Fruit fly (Drosophila melanogaster): ENCODE results near the gene Hs3st-B.

Hs3st-B gene

DNA sequence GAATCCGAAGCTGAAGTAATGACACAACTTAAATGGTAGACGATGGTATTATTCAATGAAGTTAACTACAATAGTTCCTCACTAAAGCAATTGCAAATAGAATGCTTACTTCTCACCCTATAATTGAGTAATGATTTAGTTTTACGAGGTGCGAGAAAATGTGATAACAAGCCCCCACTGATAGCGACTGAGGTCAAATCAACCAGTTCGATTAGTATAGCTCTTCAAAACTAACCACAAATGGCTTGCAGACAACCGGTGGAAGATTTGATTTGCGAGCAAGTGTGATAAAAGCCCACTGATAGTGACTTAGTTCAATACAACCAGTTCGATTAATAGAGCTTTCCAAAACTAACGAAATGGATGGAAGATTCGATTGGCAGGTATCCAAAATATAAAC is 9.1 kb upstream of the Hs3st-B start:
- peak; percentile 11 for TF ChIP-seq CG34376 (GFP tag; optimal IDR thresholded peaks at IDR 0.05)
- no peak for TF ChIP-seq cg (GFP tag; optimal IDR thresholded peaks at IDR 0.05)
- peak; percentile 78 for TF ChIP-seq sug (tag; optimal IDR thresholded peaks at IDR 0.05)
- TF ChIP-seq tin (GFP tag; optimal IDR thresholded peaks at IDR 0.05), result no peak
- TF ChIP-seq CG17361 (GFP tag; IDR thresholded peaks at IDR 0.05), result no peak
- TF ChIP-seq en (GFP tag; optimal IDR thresholded peaks at IDR 0.05), result no peak
- no peak for TF ChIP-seq CG13123 (GFP tag; optimal IDR thresholded peaks at IDR 0.05)
- no peak for TF ChIP-seq phol (tag; optimal IDR thresholded peaks at IDR 0.05)
- TF ChIP-seq CG14710 (tag; optimal IDR thresholded peaks at IDR 0.05), result no peak
- TF ChIP-seq CG8388 (GFP tag; optimal IDR thresholded peaks at IDR 0.05), result no peak
- TF ChIP-seq TFAM (GFP tag; optimal IDR thresholded peaks at IDR 0.05), result no peak
- no peak for TF ChIP-seq CG2199 (GFP tag; IDR thresholded peaks at IDR 0.05)
- TF ChIP-seq slp2 (GFP tag; optimal IDR thresholded peaks at IDR 0.05), result no peak
- TF ChIP-seq exex (tag; optimal IDR thresholded peaks at IDR 0.05), result peak; percentile 69
- peak; percentile 48 for TF ChIP-seq run (tag; optimal IDR thresholded peaks at IDR 0.05)
- TF ChIP-seq mirr (GFP tag; optimal IDR thresholded peaks at IDR 0.05), result peak; percentile 76
- TF ChIP-seq pb (GFP tag; optimal IDR thresholded peaks at IDR 0.05), result no peak
- TF ChIP-seq CG15514 (GFP tag; optimal IDR thresholded peaks at IDR 0.05), result peak; percentile 37
- no peak for TF ChIP-seq ab (GFP tag; optimal IDR thresholded peaks at IDR 0.05)
- TF ChIP-seq CG17186 (GFP tag; optimal IDR thresholded peaks at IDR 0.05), result no peak
- no peak for TF ChIP-seq CG1647 (GFP tag; optimal IDR thresholded peaks at IDR 0.05)
- TF ChIP-seq Sry-β (GFP tag; optimal IDR thresholded peaks at IDR 0.05), result no peak
- TF ChIP-seq trh (GFP tag; optimal IDR thresholded peaks at IDR 0.05), result no peak
- no peak for TF ChIP-seq CG13287 (GFP tag; IDR thresholded peaks at IDR 0.05; ENCODE audit: partially characterized antibody)

- TF ChIP-seq sim (GFP tag; IDR thresholded peaks at IDR 0.05) (no peak), BtbVII (GFP tag; optimal IDR thresholded peaks at IDR 0.05) (no peak), CG14667 (GFP tag; IDR thresholded peaks at IDR 0.05) (no peak), CG12071 (GFP tag; optimal IDR thresholded peaks at IDR 0.05) (no peak), jing (GFP tag; optimal IDR thresholded peaks at IDR 0.05) (no peak), twi (tag; optimal IDR thresholded peaks at IDR 0.05) (peak; percentile 8), exex (tag; optimal IDR thresholded peaks at IDR 0.05) (peak; percentile 43), Rfx (GFP tag; IDR thresholded peaks at IDR 0.05) (0 out of 2 replicates have a peak, but pooled peaks have one; percentile 25), z (GFP tag; IDR thresholded peaks at IDR 0.05) (no peak), Med (GFP tag) (peak; percentile 60), sens (GFP tag) (peak; percentile 64), sd (tag; optimal IDR thresholded peaks at IDR 0.05) (peak; percentile 33), CG13287 (GFP tag; IDR thresholded peaks at IDR 0.05; ENCODE audit: partially characterized antibody) (no peak), CG34422 (GFP tag; IDR thresholded peaks at IDR 0.05) (0 out of 3 replicates have a peak, but pooled peaks have one; percentile 9), CG3281 (GFP tag; optimal IDR thresholded peaks at IDR 0.05) (no peak), gro (GFP tag; optimal IDR thresholded peaks at IDR 0.05) (no peak), CG8765 (GFP tag; IDR thresholded peaks at IDR 0.05) (no peak), CG3847 (GFP tag; IDR thresholded peaks at IDR 0.05) (no peak), lab (GFP tag; optimal IDR thresholded peaks at IDR 0.05) (peak; percentile 11), Atf6 (GFP tag; IDR thresholded peaks at IDR 0.05) (0 out of 2 replicates have a peak, but pooled peaks have one; percentile 13), Poxn (GFP tag; IDR thresholded peaks at IDR 0.05) (no peak), CG1233 (GFP tag; optimal IDR thresholded peaks at IDR 0.05) (no peak), dysf (GFP tag; IDR thresholded peaks at IDR 0.05) (no peak), CG34376 (GFP tag; optimal IDR thresholded peaks at IDR 0.05) (peak; percentile 33), CG17361 (GFP tag; IDR thresholded peaks at IDR 0.05) (0 out of 3 replicates have a peak, but pooled peaks have one; percentile 13), Kr (GFP tag; optimal IDR thresholded peaks at IDR 0.05) (no peak), CG9215 (GFP tag; IDR thresholded peaks at IDR 0.05) (no peak), grn (GFP tag; optimal IDR thresholded peaks at IDR 0.05) (peak; percentile 90), CG13894 (tag; optimal IDR thresholded peaks at IDR 0.05) (no peak), Opbp (GFP tag; IDR thresholded peaks at IDR 0.05; ENCODE audit: partially characterized antibody) (no peak), sug (tag; optimal IDR thresholded peaks at IDR 0.05) (peak; percentile 57)
These were observed 8.1 kb upstream of the Hs3st-B start for dm6 chrX:19240230-19240839.
